Worm (Caenorhabditis elegans) whole organism, L1 larva: Measurements from ENCODE around the gene Y49E10.25.

Experiments used
- lir-3 ChIP-seq: sonication (generic microtip); optimal IDR thresholded peaks from 2 replicates; lab custom pipeline; 2016; ENCODE audit warnings: mild to moderate bottlenecking, missing genetic modification characterization, moderate library complexity, missing compliant biosample characterization; ENCODE audit not compliant: poor library complexity
- nhr-12 ChIP-seq: sonication (generic microtip); optimal IDR thresholded peaks from 2 replicates; lab custom pipeline; 2017; ENCODE audit warnings: missing biosample characterization, missing genetic modification characterization

ce11 chrIII:12528029-12528428 lies 36.1 kb upstream of the Y49E10.25 start:
- TF ChIP-seq nhr-12 (tag; lab: Kevin White, UChicago) (no peak), lir-3 (tag; lab: Kevin White, UChicago) (no peak)
